Worm (Caenorhabditis elegans): Measurements from ENCODE around the gene mec-9.

The mec-9 gene

ce11 chrV:9958654-9959053 lies 43.7 kb upstream of the mec-9 start (continued):
- TF ChIP-seq ets-5 (GFP tag; IDR thresholded peaks at IDR 0.05) (no peak), dsc-1 (tag; optimal IDR thresholded peaks at IDR 0.05) (peak; percentile 36), mep-1 (tag; optimal IDR thresholded peaks at IDR 0.05) (peak; percentile 29), nhr-76 (tag; optimal IDR thresholded peaks at IDR 0.05) (no peak)

ce11 chrV:9958231-9958630 lies 43.3 kb upstream of the mec-9 start, which contains the start of gene anmt-3:
TSS of gene anmt-3 (minus strand) at chrV:9958331.
- TF ChIP-seq nhr-90 (tag; optimal IDR thresholded peaks at IDR 0.05; ENCODE audit: poor library complexity), result no peak
- TF ChIP-seq efl-1 (optimal IDR thresholded peaks at IDR 0.05), result no peak
- TF ChIP-seq efl-1 (GFP tag; optimal IDR thresholded peaks at IDR 0.05 in 1 of 2), result peak in 1 of 2 experiments; percentile 25

- TF ChIP-seq ceh-8 (GFP tag; optimal IDR thresholded peaks at IDR 0.05) (no peak), swsn-7 (tag; optimal IDR thresholded peaks at IDR 0.05) (no peak), efl-1 (optimal IDR thresholded peaks at IDR 0.05) (no peak), efl-1 (GFP tag; optimal IDR thresholded peaks at IDR 0.05 in 1 of 2) (peak in 1 of 2 experiments; percentile 24), blmp-1 (tag; optimal IDR thresholded peaks at IDR 0.05) (peak; percentile 53), ceh-90 (tag; optimal IDR thresholded peaks at IDR 0.05) (no peak), lsy-2 (tag; optimal IDR thresholded peaks at IDR 0.05) (no peak), ztf-4 (tag; optimal IDR thresholded peaks at IDR 0.05) (no peak), unc-98 (GFP tag; IDR thresholded peaks at IDR 0.05) (no peak), tbx-2 (tag; optimal IDR thresholded peaks at IDR 0.05) (no peak), isw-1 (GFP tag; IDR thresholded peaks at IDR 0.05) (no peak), lin-13 (GFP tag; optimal IDR thresholded peaks at IDR 0.05) (no peak)
Observed at ce11 chrV:9952396-9952795, 37.5 kb upstream of the mec-9 start, which contains the start of gene mam-5. TSS of gene mam-5 (plus strand) at chrV:9952699.

- TF ChIP-seq fos-1 (tag; optimal IDR thresholded peaks at IDR 0.05) (no peak), efl-1 (optimal IDR thresholded peaks at IDR 0.05) (no peak), efl-1 (GFP tag; optimal IDR thresholded peaks at IDR 0.05 in 1 of 2) (peak in 1 of 2 experiments; percentile 86), elt-2 (tag; optimal IDR thresholded peaks at IDR 0.05) (peak; percentile 7)
Observed at ce11 chrV:9950861-9951260, 35.9 kb upstream of the mec-9 start, which contains the start of gene ttr-46. TSS of gene ttr-46 (plus strand) at chrV:9951233.

ce11 chrV:9948840-9949239 lies 33.9 kb upstream of the mec-9 start, which contains the start of gene nlp-58:
TSS of gene nlp-58 (minus strand) at chrV:9948940.
- no peak for TF ChIP-seq vab-15 (tag; optimal IDR thresholded peaks at IDR 0.05)
- no peak for TF ChIP-seq C16A3.4 (tag; optimal IDR thresholded peaks at IDR 0.05)
- TF ChIP-seq snpc-4 (tag; optimal IDR thresholded peaks at IDR 0.05), result no peak
- no peak for TF ChIP-seq elt-3 (tag; optimal IDR thresholded peaks at IDR 0.05)
- TF ChIP-seq C04F5.9 (tag; optimal IDR thresholded peaks at IDR 0.05), result no peak

ce11 chrV:9944093-9944492 lies 29.2 kb upstream of the mec-9 start, which contains the start of gene sre-28:
TSS of gene sre-28 (plus strand) at chrV:9944393.
- no peak for TF ChIP-seq fos-1 (tag; optimal IDR thresholded peaks at IDR 0.05)
- no peak for TF ChIP-seq nhr-77 (tag; optimal IDR thresholded peaks at IDR 0.05)

ce11 chrV:9943039-9943438 lies 28.1 kb upstream of the mec-9 start, which contains the start of gene fipr-12:
TSS of gene fipr-12 (plus strand) at chrV:9943339.
- no peak for TF ChIP-seq blmp-1 (tag; optimal IDR thresholded peaks at IDR 0.05)

- TF ChIP-seq mab-9 (GFP tag; IDR thresholded peaks at IDR 0.05) (no peak), elt-2 (tag; optimal IDR thresholded peaks at IDR 0.05) (no peak), dsc-1 (tag; optimal IDR thresholded peaks at IDR 0.05) (no peak), nhr-76 (tag; optimal IDR thresholded peaks at IDR 0.05) (no peak), unc-98 (GFP tag; IDR thresholded peaks at IDR 0.05) (no peak), unc-30 (tag; optimal IDR thresholded peaks at IDR 0.05) (no peak), Y116A8C.19 (tag; optimal IDR thresholded peaks at IDR 0.05; ENCODE audit: borderline replicate concordance) (no peak), nhr-85 (tag) (no peak), grh-1 (GFP tag; IDR thresholded peaks at IDR 0.05) (no peak), aha-1 (tag; optimal IDR thresholded peaks at IDR 0.05) (no peak)
Observed at ce11 chrV:9937435-9937834, 22.5 kb upstream of the mec-9 start, which contains the start of gene srj-33. TSS of gene srj-33 (minus strand) at chrV:9937535.
